Worm (Caenorhabditis elegans) whole organism, L3 larva: Measurements from ENCODE around the gene puf-9.
A peak's percentile ranks its signal among the peaks of the same experiment; 100 is the strongest.

Experiments used
- R02D3.7 ChIP-seq: fragments of 150-350 bp; optimal IDR thresholded peaks from 2 replicates; lab custom pipeline; 2014; ENCODE audit warnings: missing biosample characterization, missing genetic modification characterization
- aly-2 ChIP-seq: fragments of 150-350 bp; optimal IDR thresholded peaks from 2 replicates; lab custom pipeline; 2014; ENCODE audit warnings: missing biosample characterization, missing genetic modification characterization
- ceh-16 ChIP-seq: sonication (generic microtip); optimal IDR thresholded peaks from 2 replicates; lab custom pipeline; 2017; ENCODE audit warnings: missing biosample characterization, missing genetic modification characterization
- ceh-28 ChIP-seq: fragments of 150-350 bp; optimal IDR thresholded peaks from 2 replicates; lab custom pipeline; 2014; ENCODE audit warnings: missing biosample characterization, missing genetic modification reagents, missing genetic modification characterization
- ceh-9 ChIP-seq: sonication (generic microtip); optimal IDR thresholded peaks from 2 replicates; lab custom pipeline; 2018; ENCODE audit warnings: missing biosample characterization, missing genetic modification characterization
- egl-5 ChIP-seq: fragments of 150-350 bp; optimal IDR thresholded peaks from 2 replicates; lab custom pipeline; 2017; ENCODE audit warnings: missing biosample characterization, missing genetic modification reagents, missing genetic modification characterization, inconsistent platforms
- elt-1 ChIP-seq: fragments of 150-350 bp; optimal IDR thresholded peaks from 2 replicates; lab custom pipeline; 2014; ENCODE audit warnings: missing biosample characterization, missing genetic modification characterization
- fkh-10 ChIP-seq: sonication (generic microtip); optimal IDR thresholded peaks from 2 replicates; lab custom pipeline; 2017; ENCODE audit warnings: missing biosample characterization, missing genetic modification reagents, missing genetic modification characterization
- fos-1 ChIP-seq: fragments of 150-350 bp; optimal IDR thresholded peaks from 2 replicates; lab custom pipeline; 2014; ENCODE audit warnings: missing biosample characterization, missing genetic modification characterization
- hmg-11 ChIP-seq: sonication (generic microtip); optimal IDR thresholded peaks from 2 replicates; lab custom pipeline; 2016; ENCODE audit warnings: missing genetic modification characterization, missing compliant biosample characterization
- jun-1 ChIP-seq: fragments of 150-350 bp; optimal IDR thresholded peaks from 2 replicates; lab custom pipeline; 2014; ENCODE audit warnings: missing biosample characterization, missing genetic modification reagents, missing genetic modification characterization
- lin-15B ChIP-seq: fragments of 150-350 bp; optimal IDR thresholded peaks from 2 replicates; lab custom pipeline; 2014; ENCODE audit warnings: missing biosample characterization, missing genetic modification characterization
- lin-39 ChIP-seq: fragments of 150-350 bp; optimal IDR thresholded peaks from 2 replicates; lab custom pipeline; 2018; ENCODE audit warnings: missing biosample characterization, missing genetic modification reagents, missing genetic modification characterization
- mdl-1 ChIP-seq: fragments of 150-350 bp; optimal IDR thresholded peaks from 2 replicates; lab custom pipeline; 2014; ENCODE audit warnings: missing biosample characterization, missing genetic modification characterization
- mml-1 ChIP-seq: fragments of 150-350 bp; sonication (generic microtip); optimal IDR thresholded peaks from 3 replicates; lab custom pipeline; 2014; ENCODE audit warnings: missing biosample characterization, missing genetic modification characterization
- nhr-12 ChIP-seq: fragments of 150-350 bp; optimal IDR thresholded peaks from 2 replicates; lab custom pipeline; 2014; ENCODE audit warnings: missing biosample characterization, missing genetic modification characterization
- nhr-237 ChIP-seq: fragments of 150-350 bp; optimal IDR thresholded peaks from 2 replicates; lab custom pipeline; 2014; ENCODE audit warnings: missing biosample characterization, missing genetic modification characterization
- nhr-25 ChIP-seq: sonication (generic microtip); optimal IDR thresholded peaks from 2 replicates; lab custom pipeline; 2017; ENCODE audit warnings: missing biosample characterization, missing genetic modification characterization
- nhr-67 ChIP-seq: fragments of 150-350 bp; optimal IDR thresholded peaks from 2 replicates; lab custom pipeline; 2014; ENCODE audit warnings: missing biosample characterization, missing genetic modification characterization
- pqm-1 ChIP-seq: fragments of 150-350 bp; optimal IDR thresholded peaks from 2 replicates; lab custom pipeline; 2017; ENCODE audit warnings: missing biosample characterization, missing genetic modification characterization, inconsistent platforms
- sea-2 ChIP-seq: fragments of 150-350 bp; sonication (generic microtip); optimal IDR thresholded peaks from 4 replicates; lab custom pipeline; 2014; ENCODE audit warnings: missing biosample characterization, missing genetic modification reagents, missing genetic modification characterization
- snpc-4 ChIP-seq: fragments of 150-350 bp; optimal IDR thresholded peaks from 2 replicates; lab custom pipeline; 2014; ENCODE audit warnings: missing biosample characterization, missing genetic modification characterization
- zag-1 ChIP-seq: fragments of 150-350 bp; optimal IDR thresholded peaks from 2 replicates; lab custom pipeline; 2014; ENCODE audit warnings: missing biosample characterization, missing genetic modification characterization
- ztf-11 ChIP-seq: fragments of 150-350 bp; optimal IDR thresholded peaks from 2 replicates; lab custom pipeline; 2014; ENCODE audit warnings: missing biosample characterization, missing genetic modification characterization

Gene puf-9

DNA sequence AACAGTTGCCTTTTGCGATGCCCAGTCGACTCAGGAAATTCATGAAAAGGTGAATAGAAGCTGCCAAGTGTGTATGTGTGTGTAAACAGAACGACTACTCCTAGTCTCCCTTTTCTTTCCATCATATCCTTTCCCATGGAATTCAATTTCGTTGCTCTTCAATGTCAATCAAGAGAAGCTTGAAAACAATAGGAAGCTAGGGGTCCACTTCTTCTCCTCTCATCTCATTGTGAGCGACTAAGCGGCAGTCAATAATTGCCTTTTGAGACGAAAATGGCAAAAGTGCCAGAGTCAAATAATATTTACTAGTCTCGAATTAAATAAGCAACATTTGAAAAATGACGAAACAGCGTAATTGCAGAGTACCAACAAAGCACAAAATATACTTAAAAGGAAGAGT is 28.2 kb downstream of the puf-9 start:
- TF ChIP-seq nhr-12 (tag; lab: Kevin White, UChicago) (no peak), nhr-237 (no peak)

DNA sequence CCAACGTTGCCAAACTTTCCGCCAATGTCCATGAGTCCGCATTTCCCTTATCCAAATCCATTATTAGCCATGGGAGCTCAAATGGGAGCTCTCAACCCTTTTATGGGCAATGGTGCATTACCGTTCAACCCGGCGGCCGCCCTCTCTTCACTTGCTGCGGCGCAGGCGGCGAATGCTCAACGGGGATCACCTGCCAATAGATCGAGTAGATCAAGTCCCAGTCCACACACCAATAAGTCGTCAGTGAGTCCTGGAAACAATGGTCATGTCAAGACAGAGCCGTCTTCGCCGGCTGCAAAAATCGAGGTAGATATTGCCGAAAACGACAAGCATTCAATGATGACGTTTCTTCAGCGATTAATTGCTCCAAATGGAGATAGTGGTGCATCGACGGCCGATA is 30.8 kb downstream of the puf-9 start:
- TF ChIP-seq mdl-1 (no peak), nhr-25 (no peak), nhr-67 (tag; lab: Kevin White, UChicago) (no peak), egl-5 (no peak), snpc-4 (no peak), ceh-28 (tag; lab: Kevin White, UChicago) (no peak), ceh-16 (tag; lab: Kevin White, UChicago) (no peak)

DNA sequence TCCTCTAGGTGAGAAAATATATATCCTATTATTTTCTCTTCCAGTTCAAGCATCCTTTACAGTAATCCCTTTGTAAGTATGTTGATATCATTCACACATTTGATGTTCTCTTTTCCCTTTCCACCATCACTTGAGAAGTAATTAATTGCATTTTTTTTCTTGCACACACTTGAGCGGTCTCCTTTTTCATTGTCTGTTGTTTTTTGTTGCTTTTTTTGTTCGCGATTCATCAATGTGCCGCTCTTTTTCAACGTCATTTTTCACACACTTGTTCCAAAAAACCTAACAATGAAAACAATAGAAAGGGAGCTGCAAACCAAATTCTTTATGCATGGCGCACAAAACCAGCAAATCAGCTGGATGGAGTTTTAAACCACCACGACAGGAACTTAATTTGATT is 34.2 kb downstream of the puf-9 start, which contains the start of gene F49E10.4:
Gene F49E10.4, plus strand, starts transcription at position 301 of the 400 bp plus-strand sequence.
- TF ChIP-seq fos-1 (tag; lab: Kevin White, UChicago) (no peak), zag-1 (tag; lab: Kevin White, UChicago) (no peak), ceh-9 (tag; lab: Kevin White, UChicago) (no peak), ceh-28 (tag; lab: Kevin White, UChicago) (no peak), mdl-1 (no peak), pqm-1 (tag; lab: Kevin White, UChicago) (no peak), nhr-12 (tag; lab: Kevin White, UChicago) (no peak), lin-15B (tag; lab: Kevin White, UChicago) (no peak), R02D3.7 (tag; lab: Kevin White, UChicago) (no peak), mml-1 (tag; lab: Kevin White, UChicago) (no peak)

DNA sequence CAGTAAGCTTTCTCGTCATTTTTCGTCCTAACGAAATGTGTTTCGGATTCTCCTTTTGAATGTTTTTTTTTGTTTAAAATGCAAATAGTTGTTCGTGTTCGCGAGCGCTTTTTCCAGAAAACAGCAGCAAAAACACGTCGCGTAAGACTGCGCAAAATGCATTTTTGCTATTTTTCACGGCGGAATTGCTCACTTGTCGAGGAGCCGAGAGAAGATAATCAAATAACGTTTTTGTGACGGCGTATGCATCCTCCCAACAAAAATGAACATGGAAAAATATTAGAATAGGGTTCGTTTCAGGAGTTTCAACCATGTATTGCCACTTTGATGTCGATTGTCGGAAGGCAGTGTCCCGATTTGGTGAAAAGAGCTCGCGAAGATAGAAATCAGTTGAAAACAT is 35.6 kb downstream of the puf-9 start:
- peak; percentile 50 for TF ChIP-seq fkh-10 (GFP tag; lab: Kevin White, UChicago)
- no peak for TF ChIP-seq ceh-28 (tag; lab: Kevin White, UChicago)
- TF ChIP-seq, all 47 proteins: peak for 1

DNA sequence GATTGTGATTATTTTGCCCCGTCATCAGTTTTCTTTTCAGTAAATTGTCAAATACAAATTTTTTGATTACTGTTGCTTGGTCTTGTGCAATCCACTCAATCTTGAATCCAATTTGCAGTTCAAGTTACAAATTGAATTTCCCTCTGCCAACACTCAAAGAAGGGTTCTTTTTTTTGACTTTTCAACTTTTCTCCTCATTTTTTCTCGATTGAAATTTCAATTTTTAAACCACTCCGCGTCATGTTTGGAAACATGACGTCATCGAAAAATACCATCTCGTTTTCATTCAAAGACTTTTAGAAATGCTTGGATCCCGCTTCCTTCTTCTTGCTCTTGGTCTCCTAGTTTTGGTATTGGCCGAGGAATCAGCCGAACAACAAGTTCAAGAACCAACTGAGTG is 44.2 kb downstream of the puf-9 start, which contains the start of gene flp-7:
Gene flp-7, plus strand, starts transcription at position 301 of the 400 bp plus-strand sequence.
- TF ChIP-seq snpc-4: no peak
- TF ChIP-seq jun-1 (tag; lab: Kevin White, UChicago): no peak
- no peak for TF ChIP-seq sea-2 (GFP tag; lab: Kevin White, UChicago)

DNA sequence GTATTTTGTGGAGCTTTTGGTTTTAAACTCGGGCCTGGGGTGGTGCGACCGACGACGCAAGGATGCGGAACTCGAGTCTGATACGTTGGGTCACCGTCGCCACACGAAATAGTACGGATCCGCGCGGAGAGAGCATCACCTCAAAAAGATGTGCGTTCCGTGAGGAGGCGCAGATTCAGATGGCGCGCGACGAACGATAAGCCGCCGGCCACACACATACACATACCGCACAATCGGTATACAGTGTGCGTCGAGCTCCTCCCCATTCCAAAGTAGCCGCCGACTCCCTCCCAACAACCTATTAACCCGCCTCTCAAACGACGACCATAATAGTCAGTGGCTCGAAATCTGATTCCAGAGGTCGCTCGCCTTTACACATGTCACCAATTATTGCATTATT is 48.7 kb downstream of the puf-9 start, which contains the start of gene F49E10.2:
Gene F49E10.2, plus strand, starts transcription at position 301 of the 400 bp plus-strand sequence.
- no peak for TF ChIP-seq R02D3.7 (tag; lab: Kevin White, UChicago)
- TF ChIP-seq egl-5: no peak
- no peak for TF ChIP-seq ztf-11 (tag; lab: Kevin White, UChicago)
- TF ChIP-seq lin-39 (tag; lab: Kevin White, UChicago): no peak
- no peak for TF ChIP-seq hmg-11 (tag; lab: Kevin White, UChicago)
- TF ChIP-seq aly-2 (tag; lab: Kevin White, UChicago): no peak
- no peak for TF ChIP-seq elt-1
